Worm (Caenorhabditis elegans): Measurements from ENCODE around the gene npr-16.

npr-16 gene

DNA sequence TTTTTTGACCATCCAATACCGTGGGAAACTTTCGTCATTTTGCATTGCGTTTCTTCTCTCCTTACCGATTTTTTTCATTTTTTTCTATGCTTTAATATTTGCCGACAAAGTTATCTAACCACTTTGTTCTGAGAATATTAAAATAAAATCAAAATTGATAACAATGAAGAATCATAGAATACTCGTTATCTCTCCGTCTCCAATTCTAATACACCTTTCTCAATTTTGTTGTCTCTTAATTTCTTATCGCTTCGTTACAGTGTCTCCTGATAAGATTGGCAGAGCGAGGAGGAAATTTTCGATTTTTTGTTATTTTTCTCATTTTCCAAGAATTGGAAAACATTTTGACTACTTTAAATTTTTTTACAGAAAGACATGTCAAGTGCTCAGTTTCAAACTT is 57.6 kb downstream of the npr-16 start, which contains the start of gene ckc-1 (continued):
- TF ChIP-seq nhr-11 (tag; optimal IDR thresholded peaks at IDR 0.05) (no peak), nhr-237 (tag; optimal IDR thresholded peaks at IDR 0.05) (no peak), nhr-48 (tag; optimal IDR thresholded peaks at IDR 0.05) (peak; percentile 47), nhr-41 (GFP tag; IDR thresholded peaks at IDR 0.05) (no peak), ceh-28 (tag; optimal IDR thresholded peaks at IDR 0.05) (no peak), dmd-6 (GFP tag; IDR thresholded peaks at IDR 0.05) (peak; percentile 87), saeg-2 (GFP tag; IDR thresholded peaks at IDR 0.05) (no peak), F44E2.7 (GFP tag; IDR thresholded peaks at IDR 0.05) (no peak), F37D6.2 (tag; optimal IDR thresholded peaks at IDR 0.05) (no peak), tra-1 (GFP tag; IDR thresholded peaks at IDR 0.05) (peak; percentile 75), Y75B8A.6 (GFP tag; IDR thresholded peaks at IDR 0.05) (no peak), ZK337.2 (GFP tag; IDR thresholded peaks at IDR 0.05) (no peak), mep-1 (tag; optimal IDR thresholded peaks at IDR 0.05) (peak; percentile 22), Y48G9A.11 (GFP tag; IDR thresholded peaks at IDR 0.05) (no peak), spr-1 (tag; optimal IDR thresholded peaks at IDR 0.05) (no peak)

Data from whole organism, L4 larva.